Fruit fly (Drosophila melanogaster): Measurements from ENCODE around the gene CG10208.

Gene CG10208

dm6 chr3R:23734573-23735404, 39.1 kb downstream of the CG10208 start (continued):
- peak; percentile 14 for TF ChIP-seq CG6808 (GFP tag; optimal IDR thresholded peaks at IDR 0.05)
- peak; percentile 23 for TF ChIP-seq pdm3 (GFP tag; optimal IDR thresholded peaks at IDR 0.05)
- no peak for TF ChIP-seq fd59A (GFP tag; optimal IDR thresholded peaks at IDR 0.05)
- peak; percentile 65 for TF ChIP-seq eg (GFP tag; IDR thresholded peaks at IDR 0.05)
- no peak for TF ChIP-seq cyc (GFP tag; optimal IDR thresholded peaks at IDR 0.05)
- TF ChIP-seq acj6 (GFP tag; optimal IDR thresholded peaks at IDR 0.05), result no peak
- no peak for TF ChIP-seq fkh (GFP tag; optimal IDR thresholded peaks at IDR 0.05)
- TF ChIP-seq fd85E (GFP tag; optimal IDR thresholded peaks at IDR 0.05), result no peak
- TF ChIP-seq CG6854 (GFP tag; optimal IDR thresholded peaks at IDR 0.05), result no peak

- TF ChIP-seq ss (GFP tag; optimal IDR thresholded peaks at IDR 0.05) (no peak), Blimp-1 (GFP tag; optimal IDR thresholded peaks at IDR 0.05) (no peak), CG31627 (GFP tag; optimal IDR thresholded peaks at IDR 0.05) (no peak), CG34406 (GFP tag; optimal IDR thresholded peaks at IDR 0.05) (no peak), CG6854 (GFP tag; optimal IDR thresholded peaks at IDR 0.05) (no peak), achi (GFP tag; optimal IDR thresholded peaks at IDR 0.05) (no peak), fkh (GFP tag; optimal IDR thresholded peaks at IDR 0.05) (no peak), salr (GFP tag; optimal IDR thresholded peaks at IDR 0.05) (no peak), CG6792 (GFP tag; optimal IDR thresholded peaks at IDR 0.05) (no peak), CG6276 (GFP tag; optimal IDR thresholded peaks at IDR 0.05) (no peak), CG10669 (GFP tag; optimal IDR thresholded peaks at IDR 0.05) (no peak), svp (GFP tag) (no peak), Gug (GFP tag; IDR thresholded peaks at IDR 0.05) (no peak), CG6163 (GFP tag; IDR thresholded peaks at IDR 0.05) (no peak), topi (GFP tag; optimal IDR thresholded peaks at IDR 0.05) (no peak), Hr4 (GFP tag; optimal IDR thresholded peaks at IDR 0.05) (no peak), CG1621 (tag; optimal IDR thresholded peaks at IDR 0.05) (no peak), CG16779 (tag; optimal IDR thresholded peaks at IDR 0.05) (no peak), CG9139 (GFP tag; optimal IDR thresholded peaks at IDR 0.05) (no peak)
Observed at dm6 chr3R:23733771-23734170, 40.2 kb downstream of the CG10208 start.

dm6 chr3R:23732990-23733512, 40.9 kb downstream of the CG10208 start, which contains the start of the genes Hmgcr and Rpn9:
Gene Hmgcr (plus strand): TSS chr3R:23733324.
Gene Rpn9 (minus strand): TSS chr3R:23733462.
- TF ChIP-seq fkh (GFP tag; optimal IDR thresholded peaks at IDR 0.05), result peak; percentile 1
- no peak for TF ChIP-seq net (GFP tag; optimal IDR thresholded peaks at IDR 0.05)
- TF ChIP-seq CG3919 (GFP tag; optimal IDR thresholded peaks at IDR 0.05), result peak; percentile 39
- no peak for TF ChIP-seq spab (GFP tag; optimal IDR thresholded peaks at IDR 0.05)
- TF ChIP-seq Eip78C (GFP tag), result peak; percentile 69
- peak; percentile 48 for TF ChIP-seq vri (GFP tag; optimal IDR thresholded peaks at IDR 0.05)
- TF ChIP-seq CG7368 (GFP tag; optimal IDR thresholded peaks at IDR 0.05), result no peak
- TF ChIP-seq CG1621 (tag; optimal IDR thresholded peaks at IDR 0.05), result no peak
- TF ChIP-seq Lpt (GFP tag; optimal IDR thresholded peaks at IDR 0.05), result no peak
- no peak for TF ChIP-seq CG8319 (GFP tag; optimal IDR thresholded peaks at IDR 0.05)
- no peak for TF ChIP-seq Gug (GFP tag; IDR thresholded peaks at IDR 0.05)
- no peak for TF ChIP-seq Hr4 (GFP tag; optimal IDR thresholded peaks at IDR 0.05)
- no peak for TF ChIP-seq Smox (GFP tag; optimal IDR thresholded peaks at IDR 0.05)
- no peak for TF ChIP-seq OdsH (GFP tag; optimal IDR thresholded peaks at IDR 0.05)
- no peak for TF ChIP-seq CG10631 (GFP tag; optimal IDR thresholded peaks at IDR 0.05)
- TF ChIP-seq Sox14 (GFP tag; optimal IDR thresholded peaks at IDR 0.05), result peak; percentile 39
- TF ChIP-seq Eip93F (GFP tag; optimal IDR thresholded peaks at IDR 0.05), result peak; percentile 52
- no peak; the same call in 1 of the 2 replicates for TF ChIP-seq CG15336 (GFP tag; IDR thresholded peaks at IDR 0.05)
- TF ChIP-seq CG3032 (tag; optimal IDR thresholded peaks at IDR 0.05), result no peak
- TF ChIP-seq CG8632 (GFP tag; optimal IDR thresholded peaks at IDR 0.05), result no peak
- TF ChIP-seq dsx (GFP tag; optimal IDR thresholded peaks at IDR 0.05; ENCODE audit: poor library complexity, severe bottlenecking), result peak; percentile 11
- peak; percentile 10; the same call in 1 of the 3 replicates for TF ChIP-seq eg (GFP tag; IDR thresholded peaks at IDR 0.05)
- peak; percentile 23 for TF ChIP-seq esn (GFP tag; optimal IDR thresholded peaks at IDR 0.05)
- TF ChIP-seq Eip75B (GFP tag; optimal IDR thresholded peaks at IDR 0.05), result peak; percentile 2
- no peak for TF ChIP-seq CG16779 (tag; optimal IDR thresholded peaks at IDR 0.05)
- no peak for TF ChIP-seq pdm3 (GFP tag; optimal IDR thresholded peaks at IDR 0.05)
- TF ChIP-seq achi (GFP tag; optimal IDR thresholded peaks at IDR 0.05), result peak; percentile 100
- peak; percentile 22 for TF ChIP-seq CG6854 (GFP tag; optimal IDR thresholded peaks at IDR 0.05)

Measured in whole organism, prepupa.